Fruit fly (Drosophila melanogaster) whole organism, wandering third instar larva: ENCODE measurements around the gene CG6356.

Experiments used
- Abd-B ChIP-seq: fragments of >200 bp; optimal IDR thresholded peaks from 2 replicates; lab custom pipeline; 2017; ENCODE audit warnings: missing biosample characterization, missing genetic modification characterization
- CG32264 ChIP-seq: fragments of 200-800 bp; sonication (Bioruptor generic); optimal IDR thresholded peaks from 2 replicates; lab custom pipeline; 2016; ENCODE audit warnings: missing biosample characterization, missing genetic modification characterization
- CG9705 ChIP-seq: fragments of 200-800 bp; sonication (Bioruptor generic); optimal IDR thresholded peaks from 2 replicates; lab custom pipeline; 2018; ENCODE audit warnings: missing biosample characterization, mild to moderate bottlenecking, missing genetic modification characterization
- Dfd ChIP-seq: fragments of >200 bp; optimal IDR thresholded peaks from 2 replicates; lab custom pipeline; 2017; ENCODE audit warnings: missing biosample characterization, missing genetic modification characterization
- Dif ChIP-seq: fragments of 200-275, 200-300 bp; sonication (Bioruptor generic); optimal IDR thresholded peaks from 2 replicates; lab custom pipeline; 2018; ENCODE audit warnings: missing biosample characterization, missing genetic modification characterization; ENCODE audit not compliant: partially characterized antibody
- GATAd ChIP-seq: sonication (Bioruptor generic); optimal IDR thresholded peaks from 2 replicates; lab custom pipeline; 2016; ENCODE audit warnings: missing biosample characterization, missing genetic modification characterization
- Hnf4 ChIP-seq: fragments of 200-800 bp; sonication (Bioruptor generic); optimal IDR thresholded peaks from 2 replicates; lab custom pipeline; 2016; ENCODE audit warnings: missing biosample characterization, mild to moderate bottlenecking, missing genetic modification characterization
- Hr83 ChIP-seq: fragments of 200-300 bp; sonication (Bioruptor generic); optimal IDR thresholded peaks from 2 replicates; lab custom pipeline; 2016; ENCODE audit warnings: missing biosample characterization, mild to moderate bottlenecking, missing genetic modification characterization, moderate library complexity; ENCODE audit not compliant: poor library complexity, severe bottlenecking
- Jra ChIP-seq: sonication (Bioruptor generic); optimal IDR thresholded peaks from 2 replicates; lab custom pipeline; 2016; ENCODE audit warnings: missing biosample characterization, missing genetic modification characterization
- Mio ChIP-seq: sonication (Bioruptor generic); optimal IDR thresholded peaks from 2 replicates; lab custom pipeline; 2016; ENCODE audit warnings: missing biosample characterization, missing genetic modification characterization
- N ChIP-seq: fragments of >200 bp; optimal IDR thresholded peaks from 2 replicates; lab custom pipeline; 2018; ENCODE audit warnings: missing biosample characterization, missing external identifiers, missing genetic modification characterization
- OdsH ChIP-seq: fragments of 200-800 bp; sonication (Bioruptor generic); optimal IDR thresholded peaks from 2 replicates; lab custom pipeline; 2016; ENCODE audit warnings: missing biosample characterization, mild to moderate bottlenecking, missing genetic modification characterization
- Rel ChIP-seq, 2 experiments: fragments of 200-800 bp; sonication (Bioruptor generic) in 1 of 2; optimal IDR thresholded peaks; 2 replicates in 1 of 2; 3 replicates in 1 of 2; lab custom pipeline; 2016 to 2019; ENCODE audit warnings: mild to moderate bottlenecking in 2 of 2, missing biosample characterization in 2 of 2, missing genetic modification characterization in 2 of 2, moderate library complexity in 1 of 2
- Sp1 ChIP-seq: fragments of 200-800 bp; sonication (Bioruptor generic); optimal IDR thresholded peaks from 3 replicates; lab custom pipeline; 2019; ENCODE audit warnings: missing biosample characterization, mild to moderate bottlenecking, missing genetic modification characterization, moderate library complexity
- Vsx2 ChIP-seq: fragments of 200-300, 225-300 bp; sonication (Bioruptor generic); optimal IDR thresholded peaks from 2 replicates; lab custom pipeline; 2018; ENCODE audit warnings: missing biosample characterization, missing genetic modification characterization; ENCODE audit not compliant: partially characterized antibody
- br ChIP-seq: fragments of 200-800 bp; sonication (Bioruptor generic); optimal IDR thresholded peaks from 2 replicates; lab custom pipeline; 2016; ENCODE audit warnings: missing biosample characterization, missing genetic modification characterization
- brk ChIP-seq: fragments of 200-800 bp; sonication (Bioruptor generic); optimal IDR thresholded peaks from 2 replicates; lab custom pipeline; 2016; ENCODE audit warnings: missing biosample characterization, mild to moderate bottlenecking, missing genetic modification characterization
- dl ChIP-seq, 2 experiments: fragments of 175-275, 200-275 bp in 1 of 2; fragments of 200-275 bp in 1 of 2; sonication (Bioruptor generic); optimal IDR thresholded peaks; lab custom pipeline; 2018; ENCODE audit warnings: mild to moderate bottlenecking in 2 of 2, missing biosample characterization in 2 of 2, missing genetic modification characterization in 2 of 2, moderate library complexity in 2 of 2; ENCODE audit not compliant: partially characterized antibody in 2 of 2, insufficient read depth in 1 of 2
- dmrt93B ChIP-seq: fragments of 200-800 bp; sonication (Bioruptor generic); optimal IDR thresholded peaks from 2 replicates; lab custom pipeline; 2018; ENCODE audit warnings: missing biosample characterization, mild to moderate bottlenecking, missing genetic modification characterization
- dsf ChIP-seq: sonication (Bioruptor generic); optimal IDR thresholded peaks from 2 replicates; lab custom pipeline; 2016; ENCODE audit warnings: missing biosample characterization, missing genetic modification characterization, borderline replicate concordance
- ey ChIP-seq: fragments of 200-800 bp; sonication (Bioruptor generic); optimal IDR thresholded peaks from 2 replicates; lab custom pipeline; 2016; ENCODE audit warnings: missing biosample characterization, missing genetic modification characterization
- foxo ChIP-seq, 2 experiments: fragments of 200-800 bp; sonication (Bioruptor generic); optimal IDR thresholded peaks; 2 replicates in 1 of 2; 3 replicates in 1 of 2; lab custom pipeline; 2016 to 2017; ENCODE audit warnings: missing biosample characterization in 2 of 2, missing genetic modification characterization in 2 of 2
- fru ChIP-seq: fragments of 200-800 bp; sonication (Bioruptor generic); optimal IDR thresholded peaks from 3 replicates; lab custom pipeline; 2016; ENCODE audit warnings: missing biosample characterization, mild to moderate bottlenecking, missing genetic modification characterization
- h ChIP-seq: fragments of 200-800 bp; sonication (Bioruptor generic); optimal IDR thresholded peaks from 3 replicates; lab custom pipeline; 2016; ENCODE audit warnings: missing biosample characterization, mild to moderate bottlenecking, missing genetic modification characterization
- jim ChIP-seq: fragments of 175-275, 200-325 bp; sonication (Bioruptor generic); optimal IDR thresholded peaks from 2 replicates; lab custom pipeline; 2016; ENCODE audit warnings: missing biosample characterization, mild to moderate bottlenecking, missing genetic modification characterization
- lola ChIP-seq: fragments of >200 bp; optimal IDR thresholded peaks from 2 replicates; lab custom pipeline; 2017; ENCODE audit warnings: missing biosample characterization, missing genetic modification characterization
- pan ChIP-seq: fragments of >200 bp; optimal IDR thresholded peaks from 2 replicates; lab custom pipeline; 2017
- psq ChIP-seq: fragments of 200-800 bp; sonication (Bioruptor generic); optimal IDR thresholded peaks from 3 replicates; lab custom pipeline; 2017; ENCODE audit warnings: missing biosample characterization, mild to moderate bottlenecking, missing genetic modification characterization, moderate library complexity
- rgr ChIP-seq: fragments of 200-800 bp; sonication (Bioruptor generic); optimal IDR thresholded peaks from 3 replicates; lab custom pipeline; 2016; ENCODE audit warnings: missing biosample characterization, mild to moderate bottlenecking, missing genetic modification characterization
- sage ChIP-seq: fragments of 200-800 bp; sonication (Bioruptor generic); optimal IDR thresholded peaks from 2 replicates; lab custom pipeline; 2016; ENCODE audit warnings: missing biosample characterization, mild to moderate bottlenecking, missing genetic modification characterization
- sv ChIP-seq: fragments of 200-800 bp; sonication (Bioruptor generic); optimal IDR thresholded peaks from 3 replicates; lab custom pipeline; 2016; ENCODE audit warnings: missing biosample characterization, missing genetic modification characterization
- tai ChIP-seq: sonication (Bioruptor generic); optimal IDR thresholded peaks from 2 replicates; lab custom pipeline; 2016; ENCODE audit warnings: missing biosample characterization, missing genetic modification characterization
- usp ChIP-seq: fragments of >200 bp; optimal IDR thresholded peaks from 2 replicates; lab custom pipeline; 2017; ENCODE audit warnings: missing biosample characterization, missing genetic modification characterization
- woc ChIP-seq: sonication (Bioruptor generic); optimal IDR thresholded peaks from 2 replicates; lab custom pipeline; 2016; ENCODE audit warnings: missing biosample characterization, mild to moderate bottlenecking, missing genetic modification characterization

The CG6356 gene

DNA sequence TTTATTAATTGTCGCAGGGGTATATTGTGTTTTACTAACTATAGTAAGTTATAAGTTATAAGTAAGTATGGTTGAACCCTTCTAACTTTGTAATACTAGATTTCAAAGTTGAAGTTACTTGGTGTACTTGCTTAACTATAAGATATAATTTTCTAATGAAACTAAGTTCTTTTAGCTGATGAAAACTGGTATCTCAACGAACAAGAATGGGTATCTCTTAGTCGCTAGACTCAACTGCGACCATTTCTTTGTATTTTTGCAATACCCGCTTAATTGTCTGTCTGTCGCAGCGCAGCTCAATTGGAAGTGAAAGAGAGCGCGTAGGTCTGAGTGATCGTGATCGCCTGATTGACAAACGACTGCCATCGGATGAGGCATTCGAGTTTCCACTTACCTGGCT is 11.5 kb upstream of the CG6356 start:
- TF ChIP-seq rgr (GFP tag; lab: Kevin White, UChicago) (no peak), woc (GFP tag; lab: Kevin White, UChicago) (peak; percentile 61), fru (peak; percentile 21)

DNA sequence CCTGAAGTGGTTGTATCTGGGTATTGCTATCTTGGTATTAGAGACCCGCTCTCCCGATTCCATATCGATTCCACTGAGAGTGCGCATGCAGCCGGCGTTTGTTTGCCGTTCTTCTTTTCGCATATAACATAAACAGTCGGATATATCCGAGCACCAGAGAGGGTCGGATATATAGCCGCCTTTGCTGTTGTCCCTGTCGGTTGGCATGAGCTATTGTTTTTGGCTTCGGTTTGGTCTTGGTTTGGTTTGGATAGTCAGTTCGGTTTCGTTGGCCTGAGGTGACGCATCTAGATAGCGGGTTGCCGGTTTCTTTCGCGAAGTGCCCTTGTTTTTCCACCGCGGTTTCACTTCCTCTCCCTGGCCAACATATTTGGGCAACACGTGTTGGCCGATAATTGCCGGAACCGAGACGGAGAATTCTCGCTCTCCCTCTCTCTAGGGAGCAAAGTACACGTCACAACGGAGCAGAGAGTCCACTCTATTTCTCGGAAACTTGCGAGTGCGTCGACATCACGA is 10.9 kb upstream of the CG6356 start, which contains the start of gene Orct2:
Gene Orct2, plus strand, starts transcription at position 255 of the 516 bp plus-strand sequence.
- TF ChIP-seq woc (GFP tag; lab: Kevin White, UChicago): no peak
- TF ChIP-seq Abd-B: no peak
- no peak for TF ChIP-seq lola (GFP tag; lab: Kevin White, UChicago)
- no peak for TF ChIP-seq tai
- peak; percentile 74 for TF ChIP-seq Hnf4 (GFP tag; lab: Kevin White, UChicago)
- TF ChIP-seq sv (GFP tag; lab: Kevin White, UChicago): no peak
- TF ChIP-seq CG9705 (GFP tag; lab: Kevin White, UChicago): no peak
- peak; percentile 45 for TF ChIP-seq psq (GFP tag; lab: Kevin White, UChicago)
- TF ChIP-seq OdsH: no peak
- TF ChIP-seq Sp1: peak; percentile 28
- TF ChIP-seq h (GFP tag; lab: Kevin White, UChicago): peak; percentile 37
- TF ChIP-seq foxo (GFP tag; optimal IDR thresholded peaks at IDR 0.05; lab: Kevin White, UChicago): peak in 1 of 2 experiments; percentile 22
- no peak for TF ChIP-seq GATAd
- peak; percentile 6 to 11 for TF ChIP-seq dl (GFP tag; optimal IDR thresholded peaks at IDR 0.05; lab: Kevin White, UChicago; ENCODE audit: insufficient read depth in 1 of 2, partially characterized antibody in 2 of 2)
- TF ChIP-seq Hr83 (GFP tag; lab: Kevin White, UChicago): no peak
- no peak for TF ChIP-seq Vsx2 (GFP tag; lab: Kevin White, UChicago)
- peak; percentile 55 for TF ChIP-seq Dif (GFP tag; lab: Kevin White, UChicago)
- no peak for TF ChIP-seq Dfd (GFP tag; lab: Kevin White, UChicago)
- TF ChIP-seq Mio (GFP tag; lab: Kevin White, UChicago): no peak
- peak; percentile 69 for TF ChIP-seq Jra (GFP tag; lab: Kevin White, UChicago)
- TF ChIP-seq dsf (GFP tag; lab: Kevin White, UChicago): no peak
- no peak for TF ChIP-seq fru
- no peak for TF ChIP-seq Rel (GFP tag; optimal IDR thresholded peaks at IDR 0.05; lab: Kevin White, UChicago)
- peak; percentile 18 for TF ChIP-seq Rel (tag; optimal IDR thresholded peaks at IDR 0.05; lab: Kevin White, UChicago)
- TF ChIP-seq N (GFP tag; lab: Kevin White, UChicago): no peak
- peak; percentile 12 for TF ChIP-seq rgr (GFP tag; lab: Kevin White, UChicago)
- no peak for TF ChIP-seq usp
- no peak for TF ChIP-seq jim (GFP tag; lab: Kevin White, UChicago)
- TF ChIP-seq br (GFP tag; lab: Kevin White, UChicago): peak; percentile 40
- TF ChIP-seq dmrt93B (GFP tag; lab: Kevin White, UChicago): no peak
- no peak for TF ChIP-seq ey (GFP tag; lab: Kevin White, UChicago)
- no peak for TF ChIP-seq CG32264 (GFP tag; lab: Kevin White, UChicago)

DNA sequence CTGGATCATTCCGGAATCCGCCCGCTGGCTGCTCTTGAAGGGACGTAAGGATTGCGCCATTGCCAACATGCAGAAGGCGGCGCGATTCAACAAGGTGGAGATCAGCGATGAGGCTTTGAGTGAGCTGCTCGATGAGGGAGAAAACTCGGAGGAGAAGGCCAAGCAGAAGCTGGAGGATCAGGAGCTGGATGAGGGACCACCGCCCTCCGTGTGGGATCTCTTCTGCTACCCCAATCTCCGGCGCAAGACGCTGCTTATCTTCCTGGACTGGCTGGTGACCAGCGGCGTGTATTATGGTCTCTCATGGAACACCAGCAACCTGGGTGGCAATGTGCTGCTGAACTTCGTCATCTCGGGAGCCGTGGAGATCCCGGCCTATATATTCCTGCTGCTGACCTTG is 9.5 kb upstream of the CG6356 start:
- no peak for TF ChIP-seq brk
- TF ChIP-seq sage: no peak
- no peak for TF ChIP-seq fru
- TF ChIP-seq Hr83 (GFP tag; lab: Kevin White, UChicago): no peak
- no peak for TF ChIP-seq Rel (GFP tag; optimal IDR thresholded peaks at IDR 0.05; lab: Kevin White, UChicago)
- TF ChIP-seq Rel (tag; optimal IDR thresholded peaks at IDR 0.05; lab: Kevin White, UChicago): no peak
- TF ChIP-seq tai: no peak
- TF ChIP-seq lola (GFP tag; lab: Kevin White, UChicago): no peak
- TF ChIP-seq foxo (GFP tag; optimal IDR thresholded peaks at IDR 0.05; lab: Kevin White, UChicago): no peak
- no peak for TF ChIP-seq GATAd
- TF ChIP-seq Vsx2 (GFP tag; lab: Kevin White, UChicago): no peak
- no peak for TF ChIP-seq ey (GFP tag; lab: Kevin White, UChicago)
- TF ChIP-seq OdsH: no peak
- no peak for TF ChIP-seq br (GFP tag; lab: Kevin White, UChicago)
- no peak for TF ChIP-seq Hnf4 (GFP tag; lab: Kevin White, UChicago)
- no peak for TF ChIP-seq sv (GFP tag; lab: Kevin White, UChicago)
- no peak for TF ChIP-seq pan (lab: Kevin White, UChicago)
- TF ChIP-seq, all 38 proteins: peak for 0
